Worm (Caenorhabditis elegans): ENCODE data around the gene slc-36.3.

DNA sequence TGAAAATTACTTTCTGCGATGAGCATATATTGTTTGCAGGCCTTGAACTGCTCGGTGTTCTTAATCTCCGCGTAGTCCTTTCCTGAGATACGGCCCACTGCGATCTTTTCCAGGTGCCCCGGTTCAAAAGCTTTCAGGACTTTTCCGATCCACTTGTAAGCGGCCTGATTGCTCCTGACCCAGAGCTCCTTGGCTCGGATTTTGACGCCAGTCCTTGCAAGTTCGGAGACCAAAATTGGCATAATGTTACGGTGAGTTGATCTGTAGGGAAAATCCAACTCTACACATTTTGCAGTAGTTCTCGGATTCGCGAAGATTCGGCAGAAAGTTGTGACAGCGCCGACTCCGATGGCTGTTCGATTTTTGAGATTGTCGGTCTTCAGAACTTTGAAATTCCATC is 27.0 kb downstream of the slc-36.3 start:
- TF ChIP-seq rnt-1 (tag; optimal IDR thresholded peaks at IDR 0.05) (no peak), nhr-12 (tag; optimal IDR thresholded peaks at IDR 0.05) (no peak), pag-3 (tag; optimal IDR thresholded peaks at IDR 0.05; ENCODE audit: borderline replicate concordance, insufficient read depth) (no peak), unc-62 (GFP tag; optimal IDR thresholded peaks at IDR 0.05) (no peak), lin-13 (GFP tag; optimal IDR thresholded peaks at IDR 0.05) (no peak), skn-1 (tag; optimal IDR thresholded peaks at IDR 0.05) (no peak), ama-1 (optimal IDR thresholded peaks at IDR 0.05) (no peak), zip-4 (GFP tag; optimal IDR thresholded peaks at IDR 0.05) (no peak), nhr-28 (tag; optimal IDR thresholded peaks at IDR 0.05) (no peak)
